Worm (Caenorhabditis elegans) whole organism, L2 larva: ENCODE data around the gene dnj-20.
A peak's percentile ranks its signal among the peaks of the same experiment; 100 is the strongest.

Experiments used
- C34F6.9 ChIP-seq: fragments of 150-350 bp; optimal IDR thresholded peaks from 2 replicates; lab custom pipeline; 2014; ENCODE audit warnings: missing biosample characterization, missing genetic modification characterization
- F13H6.1 ChIP-seq: sonication (generic microtip); optimal IDR thresholded peaks from 2 replicates; lab custom pipeline; 2016; ENCODE audit warnings: missing genetic modification characterization, missing compliant biosample characterization
- R02D3.7 ChIP-seq: fragments of 150-350 bp; optimal IDR thresholded peaks from 2 replicates; lab custom pipeline; 2014; ENCODE audit warnings: missing biosample characterization, missing genetic modification characterization
- Y55F3AM.14 ChIP-seq: fragments of 200-800 bp; sonication (Bioruptor generic); optimal IDR thresholded peaks from 2 replicates; lab custom pipeline; 2018; ENCODE audit warnings: mild to moderate bottlenecking, missing genetic modification characterization, missing compliant biosample characterization
- aly-2 ChIP-seq: fragments of 150-350 bp; optimal IDR thresholded peaks from 2 replicates; lab custom pipeline; 2014; ENCODE audit warnings: missing biosample characterization, missing genetic modification characterization
- ama-1 ChIP-seq: fragments of 150-350 bp; optimal IDR thresholded peaks from 2 replicates; lab custom pipeline; 2018; ENCODE audit warnings: inconsistent platforms
- blmp-1 ChIP-seq: sonication (generic microtip); optimal IDR thresholded peaks from 2 replicates; lab custom pipeline; 2017; ENCODE audit warnings: missing genetic modification characterization, mild to moderate bottlenecking, missing compliant biosample characterization, antibody characterized with exemption, moderate library complexity; ENCODE audit not compliant: insufficient read depth
- crh-2 ChIP-seq: sonication (generic microtip); optimal IDR thresholded peaks from 2 replicates; lab custom pipeline; 2017; ENCODE audit warnings: missing biosample characterization, missing genetic modification characterization
- dmd-4 ChIP-seq: sonication (generic microtip); optimal IDR thresholded peaks from 2 replicates; lab custom pipeline; 2017; ENCODE audit warnings: missing biosample characterization, missing genetic modification characterization
- egl-27 ChIP-seq: sonication (generic microtip); optimal IDR thresholded peaks from 3 replicates; lab custom pipeline; 2017; ENCODE audit warnings: missing biosample characterization, missing genetic modification reagents, missing genetic modification characterization
- elt-1 ChIP-seq: fragments of 150-350 bp; optimal IDR thresholded peaks from 2 replicates; lab custom pipeline; 2014; ENCODE audit warnings: missing biosample characterization, missing genetic modification characterization
- elt-3 ChIP-seq: sonication (generic microtip); optimal IDR thresholded peaks from 2 replicates; lab custom pipeline; 2017; ENCODE audit warnings: missing biosample characterization, missing genetic modification characterization
- lin-11 ChIP-seq: fragments of 150-350 bp; sonication (generic microtip); optimal IDR thresholded peaks from 2 replicates; lab custom pipeline; 2014; ENCODE audit warnings: missing biosample characterization, missing genetic modification characterization, inconsistent platforms, mixed read lengths
- lin-13 ChIP-seq: fragments of 150-350 bp; optimal IDR thresholded peaks from 2 replicates; lab custom pipeline; 2014; ENCODE audit warnings: missing biosample characterization, missing genetic modification reagents, missing genetic modification characterization
- lsy-2 ChIP-seq, 2 experiments: fragments of 150-350 bp in 1 of 2; sonication (generic microtip) in 1 of 2; optimal IDR thresholded peaks; 2 replicates each; lab custom pipeline; 2014 to 2017; ENCODE audit warnings: missing biosample characterization in 2 of 2, missing genetic modification characterization in 2 of 2
- mdl-1 ChIP-seq, 2 experiments: fragments of 150-350 bp in 1 of 2; sonication (generic microtip) in 1 of 2; optimal IDR thresholded peaks; 2 replicates each; lab custom pipeline; 2017; ENCODE audit warnings: missing biosample characterization in 2 of 2, missing genetic modification characterization in 2 of 2
- nhr-11 ChIP-seq: fragments of 150-350 bp; optimal IDR thresholded peaks from 2 replicates; lab custom pipeline; 2014; ENCODE audit warnings: missing biosample characterization, missing genetic modification characterization
- nhr-12 ChIP-seq: fragments of 150-350 bp; optimal IDR thresholded peaks from 2 replicates; lab custom pipeline; 2014; ENCODE audit warnings: missing biosample characterization, missing genetic modification characterization
- nhr-21 ChIP-seq: fragments of 150-350 bp; optimal IDR thresholded peaks from 2 replicates; lab custom pipeline; 2014; ENCODE audit warnings: missing biosample characterization, missing genetic modification characterization
- nhr-23 ChIP-seq: fragments of 150-350 bp; optimal IDR thresholded peaks from 2 replicates; lab custom pipeline; 2014; ENCODE audit warnings: missing biosample characterization, missing genetic modification reagents, missing genetic modification characterization
- nhr-6 ChIP-seq: fragments of 150-350 bp; optimal IDR thresholded peaks from 2 replicates; lab custom pipeline; 2014; ENCODE audit warnings: missing biosample characterization, missing genetic modification characterization
- nhr-77 ChIP-seq: fragments of 150-350 bp; optimal IDR thresholded peaks from 2 replicates; lab custom pipeline; 2014; ENCODE audit warnings: missing biosample characterization, missing genetic modification characterization
- peb-1 ChIP-seq: fragments of 150-350 bp; optimal IDR thresholded peaks from 2 replicates; lab custom pipeline; 2014; ENCODE audit warnings: missing biosample characterization, missing genetic modification characterization
- sma-3 ChIP-seq: sonication (generic microtip); optimal IDR thresholded peaks from 2 replicates; lab custom pipeline; 2016; ENCODE audit warnings: missing genetic modification reagents, missing genetic modification characterization, missing compliant biosample characterization
- sma-9 ChIP-seq, 2 experiments: fragments of 150-350 bp in 1 of 2; sonication (generic microtip) in 1 of 2; optimal IDR thresholded peaks; 2 replicates each; lab custom pipeline; 2014 to 2016; ENCODE audit warnings: missing genetic modification characterization in 2 of 2, mild to moderate bottlenecking in 1 of 2, missing biosample characterization in 1 of 2, missing compliant biosample characterization in 1 of 2, missing genetic modification reagents in 1 of 2, moderate library complexity in 1 of 2
- unc-55 ChIP-seq: fragments of 150-350 bp; sonication (generic microtip); optimal IDR thresholded peaks from 3 replicates; lab custom pipeline; 2014; ENCODE audit warnings: missing biosample characterization, missing genetic modification reagents, missing genetic modification characterization

Gene dnj-20

ce11 chrII:9618759-9619158 is 5.2 kb downstream of the dnj-20 start:
- TF ChIP-seq F13H6.1 (tag; lab: Kevin White, UChicago), result no peak
- TF ChIP-seq, all 48 proteins: peak for 0

- peak in 1 of 2 experiments; percentile 7 for TF ChIP-seq lsy-2 (tag; optimal IDR thresholded peaks at IDR 0.05; lab: Kevin White, UChicago)
- no peak for TF ChIP-seq sma-3 (GFP tag; lab: Kevin White, UChicago)
- no peak for TF ChIP-seq nhr-11 (tag; lab: Kevin White, UChicago)
- TF ChIP-seq nhr-21, result peak; percentile 51
- TF ChIP-seq lin-13 (GFP tag; lab: Kevin White, UChicago), result no peak
- TF ChIP-seq sma-9 (GFP tag; optimal IDR thresholded peaks at IDR 0.05; lab: Kevin White, UChicago), result peak; percentile 10
- TF ChIP-seq sma-9 (tag; optimal IDR thresholded peaks at IDR 0.05; lab: Kevin White, UChicago), result no peak
- TF ChIP-seq, all 48 proteins: peak for 3
These were observed 6.1 kb downstream of the dnj-20 start for ce11 chrII:9617902-9618245.

- TF ChIP-seq nhr-11 (tag; lab: Kevin White, UChicago) (peak; percentile 21), nhr-12 (tag; lab: Kevin White, UChicago) (no peak), lsy-2 (tag; optimal IDR thresholded peaks at IDR 0.05; lab: Kevin White, UChicago) (peak in 1 of 2 experiments; percentile 53), C34F6.9 (tag; lab: Kevin White, UChicago) (no peak), sma-3 (GFP tag; lab: Kevin White, UChicago) (peak; percentile 36)
These were observed 6.7 kb downstream of the dnj-20 start, which contains the start of gene hal-3 for ce11 chrII:9617039-9617901. Gene hal-3, minus strand, starts transcription at chrII:9617125.

- no peak for TF ChIP-seq lin-11 (tag; lab: Kevin White, UChicago)
- TF ChIP-seq dmd-4 (tag; lab: Kevin White, UChicago), result no peak
- no peak for TF ChIP-seq R02D3.7 (tag; lab: Kevin White, UChicago)
- no peak for TF ChIP-seq unc-55 (GFP tag; lab: Kevin White, UChicago)
- TF ChIP-seq ama-1 (lab: Kevin White, UChicago), result no peak
- no peak for TF ChIP-seq elt-3 (tag; lab: Kevin White, UChicago)
- no peak for TF ChIP-seq blmp-1 (tag; lab: Kevin White, UChicago)
- TF ChIP-seq lin-13 (GFP tag; lab: Kevin White, UChicago), result no peak
- TF ChIP-seq nhr-21, result no peak
- no peak for TF ChIP-seq peb-1
These were observed 9.2 kb downstream of the dnj-20 start, which contains the start of gene hlh-6 for ce11 chrII:9614728-9615127. Gene hlh-6, minus strand, starts transcription at chrII:9614828.

- no peak for TF ChIP-seq Y55F3AM.14
- no peak for TF ChIP-seq elt-3 (tag; lab: Kevin White, UChicago)
- TF ChIP-seq sma-3 (GFP tag; lab: Kevin White, UChicago), result no peak
- TF ChIP-seq nhr-23, result no peak
- TF ChIP-seq nhr-6 (tag; lab: Kevin White, UChicago), result no peak
- TF ChIP-seq nhr-11 (tag; lab: Kevin White, UChicago), result no peak
- no peak for TF ChIP-seq nhr-77 (tag; lab: Kevin White, UChicago)
- TF ChIP-seq R02D3.7 (tag; lab: Kevin White, UChicago), result no peak
- TF ChIP-seq egl-27 (tag; lab: Kevin White, UChicago), result no peak
These were observed 12.5 kb downstream of the dnj-20 start, which contains the start of the genes T15H9.5 and T15H9.4 for ce11 chrII:9611347-9611923. Gene T15H9.5, minus strand, starts transcription at chrII:9611447. Gene T15H9.4, plus strand, starts transcription at chrII:9611873.

- TF ChIP-seq aly-2 (tag; lab: Kevin White, UChicago) (no peak), mdl-1 (tag; optimal IDR thresholded peaks at IDR 0.05; lab: Kevin White, UChicago) (no peak), elt-1 (tag; lab: Kevin White, UChicago) (no peak)
- TF ChIP-seq, all 48 proteins: peak for 0
These were observed 14.7 kb downstream of the dnj-20 start, which contains the start of gene pap-2 for ce11 chrII:9609296-9609695. Gene pap-2, minus strand, starts transcription at chrII:9609396.

- no peak for TF ChIP-seq nhr-6 (tag; lab: Kevin White, UChicago)
- TF ChIP-seq crh-2 (tag; lab: Kevin White, UChicago), result no peak
- peak; percentile 52 for TF ChIP-seq sma-9 (GFP tag; optimal IDR thresholded peaks at IDR 0.05; lab: Kevin White, UChicago)
- no peak for TF ChIP-seq sma-9 (tag; optimal IDR thresholded peaks at IDR 0.05; lab: Kevin White, UChicago)
- TF ChIP-seq, all 48 proteins: peak for 1
These were observed 16.8 kb downstream of the dnj-20 start for ce11 chrII:9607137-9607536.
